Worm (Caenorhabditis elegans) whole organism, early embryonic: ENCODE results near the gene F33E11.2.

ENCODE experiments used
- B0310.2 ChIP-seq: sonication (generic microtip); optimal IDR thresholded peaks from 2 replicates; lab custom pipeline; 2016; ENCODE audit warnings: mild to moderate bottlenecking, missing genetic modification characterization, missing compliant biosample characterization
- F13C5.2 ChIP-seq: sonication (generic microtip); optimal IDR thresholded peaks from 2 replicates; lab custom pipeline; 2017; ENCODE audit warnings: mild to moderate bottlenecking, missing genetic modification characterization, inconsistent platforms, missing compliant biosample characterization
- aly-1 ChIP-seq: sonication (generic microtip); optimal IDR thresholded peaks from 2 replicates; lab custom pipeline; 2016; ENCODE audit warnings: missing genetic modification characterization, missing compliant biosample characterization
- ama-1 ChIP-seq: fragments of 150-350 bp; optimal IDR thresholded peaks from 2 replicates; lab custom pipeline; 2014
- ceh-13 ChIP-seq: fragments of 200-800 bp; sonication (Bioruptor generic); optimal IDR thresholded peaks from 2 replicates; lab custom pipeline; 2018; ENCODE audit warnings: mild to moderate bottlenecking, missing genetic modification characterization, missing compliant biosample characterization
- ceh-36 ChIP-seq: sonication (generic microtip); optimal IDR thresholded peaks from 2 replicates; lab custom pipeline; 2016; ENCODE audit warnings: missing genetic modification characterization, inconsistent platforms, missing compliant biosample characterization
- ets-7 ChIP-seq: sonication (generic microtip); optimal IDR thresholded peaks from 2 replicates; lab custom pipeline; 2016; ENCODE audit warnings: missing genotype, missing genetic modification characterization, missing compliant biosample characterization
- flt-1 ChIP-seq: fragments of 200-800 bp; sonication (Bioruptor generic); IDR thresholded peaks from 2 replicates; pipeline ENCODE4 v1.3.6; 2022; ENCODE audit warnings: missing genetic modification characterization, missing compliant biosample characterization
- hmbx-1 ChIP-seq: sonication (generic microtip); optimal IDR thresholded peaks from 2 replicates; lab custom pipeline; 2016; ENCODE audit warnings: mild to moderate bottlenecking, missing genetic modification characterization, missing compliant biosample characterization
- hmg-4 ChIP-seq: fragments of 200-800 bp; sonication (Bioruptor generic); optimal IDR thresholded peaks from 2 replicates; lab custom pipeline; 2018; ENCODE audit warnings: mild to moderate bottlenecking, missing genetic modification characterization, missing compliant biosample characterization
- hnd-1 ChIP-seq: sonication (generic microtip); optimal IDR thresholded peaks from 2 replicates; lab custom pipeline; 2016; ENCODE audit warnings: missing genetic modification characterization, missing compliant biosample characterization
- pes-1 ChIP-seq: fragments of 200-800 bp; sonication (Bioruptor generic); IDR thresholded peaks from 2 replicates; pipeline ENCODE4 v1.3.6; 2022; ENCODE audit warnings: missing genetic modification reagents, missing genetic modification characterization, missing compliant biosample characterization
- scrt-1 ChIP-seq: fragments of 200-800 bp; sonication (Bioruptor generic); IDR thresholded peaks from 2 replicates; pipeline ENCODE4 v1.3.6; 2022; ENCODE audit warnings: missing genetic modification characterization, missing compliant biosample characterization
- sea-1 ChIP-seq: fragments of 200-800 bp; sonication (Bioruptor generic); conservative IDR thresholded peaks from 2 replicates; pipeline ENCODE4 v1.3.6; 2022; ENCODE audit warnings: missing genetic modification characterization, missing compliant biosample characterization
- tbx-11 ChIP-seq: fragments of 200-800 bp; sonication (Bioruptor generic); IDR thresholded peaks from 2 replicates; pipeline ENCODE4 v1.3.6; 2022; ENCODE audit warnings: missing genetic modification characterization, missing compliant biosample characterization
- tbx-37 ChIP-seq: fragments of 200-800 bp; sonication (Bioruptor generic); conservative IDR thresholded peaks from 2 replicates; pipeline ENCODE4 v1.3.6; 2022; ENCODE audit warnings: missing genetic modification reagents, missing genetic modification characterization, missing compliant biosample characterization
- tra-4 ChIP-seq: sonication (generic microtip); optimal IDR thresholded peaks from 2 replicates; lab custom pipeline; 2017; ENCODE audit warnings: missing genetic modification characterization, missing compliant biosample characterization

The F33E11.2 gene

ce11 chrV:297424-297991, at the start of gene F33E11.2:
TSS of gene F33E11.2 (plus strand) at chrV:297947.
- no peak for TF ChIP-seq sea-1 (GFP tag; lab: Robert Waterston, UW)
- TF ChIP-seq ets-7 (tag; lab: Kevin White, UChicago), result no peak
- TF ChIP-seq scrt-1, result no peak
- TF ChIP-seq ceh-13 (GFP tag; lab: Kevin White, UChicago), result no peak
- no peak for TF ChIP-seq F13C5.2 (tag; lab: Kevin White, UChicago)
- no peak for TF ChIP-seq tra-4 (tag; lab: Kevin White, UChicago)
- TF ChIP-seq tbx-37 (GFP tag; lab: Robert Waterston, UW), result no peak
- no peak for TF ChIP-seq ceh-36
- TF ChIP-seq hmg-4, result no peak
- no peak for TF ChIP-seq aly-1
- TF ChIP-seq pes-1, result no peak
- TF ChIP-seq tbx-11 (GFP tag; lab: Robert Waterston, UW), result no peak
- no peak for TF ChIP-seq ama-1
- TF ChIP-seq hmbx-1 (tag; lab: Kevin White, UChicago), result no peak
- TF ChIP-seq hnd-1 (tag; lab: Kevin White, UChicago), result no peak
- no peak for TF ChIP-seq B0310.2 (tag; lab: Kevin White, UChicago)
- no peak for TF ChIP-seq flt-1

ce11 chrV:248636-249035, 49.1 kb upstream of the F33E11.2 start:
- TF ChIP-seq ceh-36, result peak; percentile 55
- no peak for TF ChIP-seq ama-1

- no peak for TF ChIP-seq hnd-1 (tag; lab: Kevin White, UChicago)
- TF ChIP-seq ets-7 (tag; lab: Kevin White, UChicago), result no peak
- no peak for TF ChIP-seq hmbx-1 (tag; lab: Kevin White, UChicago)
- TF ChIP-seq sea-1 (GFP tag; lab: Robert Waterston, UW), result no peak
- no peak for TF ChIP-seq tra-4 (tag; lab: Kevin White, UChicago)
- no peak for TF ChIP-seq tbx-37 (GFP tag; lab: Robert Waterston, UW)
- TF ChIP-seq scrt-1, result no peak
- TF ChIP-seq B0310.2 (tag; lab: Kevin White, UChicago), result no peak
- no peak for TF ChIP-seq aly-1
- no peak for TF ChIP-seq ceh-13 (GFP tag; lab: Kevin White, UChicago)
- TF ChIP-seq tbx-11 (GFP tag; lab: Robert Waterston, UW), result no peak
- no peak for TF ChIP-seq pes-1
- TF ChIP-seq hmg-4, result no peak
Observed at ce11 chrV:251652-252051, 46.1 kb upstream of the F33E11.2 start, which contains the start of gene oac-39. TSS of gene oac-39 (minus strand) at chrV:251752.

- no peak for TF ChIP-seq sea-1 (GFP tag; lab: Robert Waterston, UW)
- no peak for TF ChIP-seq pes-1
- TF ChIP-seq hmg-4, result no peak
- no peak for TF ChIP-seq ceh-13 (GFP tag; lab: Kevin White, UChicago)
- no peak for TF ChIP-seq hmbx-1 (tag; lab: Kevin White, UChicago)
- no peak for TF ChIP-seq ceh-36
- no peak for TF ChIP-seq flt-1
- no peak for TF ChIP-seq scrt-1
- no peak for TF ChIP-seq tbx-11 (GFP tag; lab: Robert Waterston, UW)
- no peak for TF ChIP-seq hnd-1 (tag; lab: Kevin White, UChicago)
- no peak for TF ChIP-seq F13C5.2 (tag; lab: Kevin White, UChicago)
- TF ChIP-seq aly-1, result no peak
- TF ChIP-seq B0310.2 (tag; lab: Kevin White, UChicago), result no peak
- no peak for TF ChIP-seq ama-1
- TF ChIP-seq tra-4 (tag; lab: Kevin White, UChicago), result no peak
- no peak for TF ChIP-seq tbx-37 (GFP tag; lab: Robert Waterston, UW)
- TF ChIP-seq ets-7 (tag; lab: Kevin White, UChicago), result no peak
Observed at ce11 chrV:254591-254990, 43.2 kb upstream of the F33E11.2 start, which contains the start of gene str-121. TSS of gene str-121 (minus strand) at chrV:254691.

- no peak for TF ChIP-seq B0310.2 (tag; lab: Kevin White, UChicago)
- TF ChIP-seq flt-1, result no peak
- TF ChIP-seq hmg-4, result no peak
- TF ChIP-seq ceh-36, result no peak
- no peak for TF ChIP-seq ets-7 (tag; lab: Kevin White, UChicago)
- no peak for TF ChIP-seq aly-1
- no peak for TF ChIP-seq hmbx-1 (tag; lab: Kevin White, UChicago)
- no peak for TF ChIP-seq hnd-1 (tag; lab: Kevin White, UChicago)
- no peak for TF ChIP-seq sea-1 (GFP tag; lab: Robert Waterston, UW)
- TF ChIP-seq scrt-1, result no peak
- TF ChIP-seq F13C5.2 (tag; lab: Kevin White, UChicago), result no peak
Observed at ce11 chrV:258730-259129, 39.0 kb upstream of the F33E11.2 start, which contains the start of gene nhr-204. TSS of gene nhr-204 (minus strand) at chrV:258830.

- TF ChIP-seq tbx-11 (GFP tag; lab: Robert Waterston, UW) (0 out of 2 replicates have a peak, but pooled peaks have one; percentile 28), tra-4 (tag; lab: Kevin White, UChicago) (no peak), hnd-1 (tag; lab: Kevin White, UChicago) (no peak)
Observed at ce11 chrV:260334-260733, 37.4 kb upstream of the F33E11.2 start.

- peak; percentile 28 for TF ChIP-seq tra-4 (tag; lab: Kevin White, UChicago)
- TF ChIP-seq hnd-1 (tag; lab: Kevin White, UChicago), result peak; percentile 24
Observed at ce11 chrV:265062-265963, 32.4 kb upstream of the F33E11.2 start.
